Worm (Caenorhabditis elegans): ENCODE measurements around the gene B0035.3.

ce11 chrIV:11347275-11347674, 32.5 kb upstream of the B0035.3 start:
- no peak for TF ChIP-seq odd-2 (tag; optimal IDR thresholded peaks at IDR 0.05)
- no peak for TF ChIP-seq npax-4 (tag; optimal IDR thresholded peaks at IDR 0.05)
- no peak for TF ChIP-seq hlh-13 (GFP tag; optimal IDR thresholded peaks at IDR 0.05)
- no peak for TF ChIP-seq fkh-10 (GFP tag; optimal IDR thresholded peaks at IDR 0.05)
- no peak for TF ChIP-seq nhr-232 (tag; optimal IDR thresholded peaks at IDR 0.05)
- no peak for TF ChIP-seq F13H6.1 (tag; optimal IDR thresholded peaks at IDR 0.05)
- no peak for TF ChIP-seq nhr-11 (tag; optimal IDR thresholded peaks at IDR 0.05)
- no peak for TF ChIP-seq ceh-31 (tag; optimal IDR thresholded peaks at IDR 0.05)
- TF ChIP-seq ahr-1 (tag; optimal IDR thresholded peaks at IDR 0.05), result no peak
- TF ChIP-seq tbx-2 (tag; optimal IDR thresholded peaks at IDR 0.05), result no peak

Data from whole organism, late embryonic.